Worm (Caenorhabditis elegans) whole organism, L4 larva: Measurements from ENCODE around the gene mrps-18A.

ENCODE experiments used
- Y5F2A.4 ChIP-seq: fragments of 200-800 bp; sonication (Bioruptor generic); optimal IDR thresholded peaks from 2 replicates; lab custom pipeline; 2018; ENCODE audit warnings: mild to moderate bottlenecking, missing genetic modification characterization, missing compliant biosample characterization
- ama-1 ChIP-seq: fragments of 150-350 bp; optimal IDR thresholded peaks from 2 replicates; lab custom pipeline; 2014; ENCODE audit warnings: inconsistent platforms, mixed read lengths
- ceh-28 ChIP-seq: fragments of 150-350 bp; optimal IDR thresholded peaks from 2 replicates; lab custom pipeline; 2014; ENCODE audit warnings: missing biosample characterization, missing genetic modification reagents, missing genetic modification characterization
- nhr-10 ChIP-seq: fragments of 150-350 bp; optimal IDR thresholded peaks from 2 replicates; lab custom pipeline; 2014; ENCODE audit warnings: missing biosample characterization, missing genetic modification characterization
- nhr-237 ChIP-seq: sonication (generic microtip); optimal IDR thresholded peaks from 2 replicates; lab custom pipeline; 2017; ENCODE audit warnings: missing biosample characterization, missing genetic modification characterization
- nhr-28 ChIP-seq: fragments of 150-350 bp; optimal IDR thresholded peaks from 2 replicates; lab custom pipeline; 2014; ENCODE audit warnings: missing biosample characterization, missing genetic modification characterization
- nhr-77 ChIP-seq: fragments of 150-350 bp; optimal IDR thresholded peaks from 2 replicates; lab custom pipeline; 2014; ENCODE audit warnings: missing biosample characterization, missing genetic modification characterization
- php-3 ChIP-seq: fragments of 200-800 bp; sonication (Bioruptor generic); IDR thresholded peaks from 2 replicates; pipeline ENCODE4 v1.3.6; 2022; ENCODE audit warnings: missing genetic modification reagents, missing genetic modification characterization, missing compliant biosample characterization
- snpc-4 ChIP-seq: fragments of 150-350 bp; optimal IDR thresholded peaks from 2 replicates; lab custom pipeline; 2014; ENCODE audit warnings: missing biosample characterization, missing genetic modification characterization
- spr-1 ChIP-seq: sonication (generic microtip); optimal IDR thresholded peaks from 2 replicates; lab custom pipeline; 2016; ENCODE audit warnings: mild to moderate bottlenecking, missing genetic modification characterization, missing compliant biosample characterization
- unc-62 ChIP-seq, 3 experiments: fragments of 150-350 bp in 1 of 3; sonication (generic microtip); optimal IDR thresholded peaks in 2 of 3; peaks in 1 of 3; 1 replicate in 1 of 3; 2 replicates in 2 of 3; lab custom pipeline; 2014 to 2017; ENCODE audit warnings: missing biosample characterization in 3 of 3, missing genetic modification characterization in 3 of 3, missing genetic modification reagents in 3 of 3, missing genotype in 1 of 3
- zfp-2 ChIP-seq: sonication (generic microtip); optimal IDR thresholded peaks from 2 replicates; lab custom pipeline; 2016; ENCODE audit warnings: mild to moderate bottlenecking, missing genetic modification characterization, missing compliant biosample characterization

ce11 chrIII:8300860-8301396, 30.8 kb downstream of the mrps-18A start:
- TF ChIP-seq Y5F2A.4 (GFP tag; lab: Kevin White, UChicago) (no peak), nhr-77 (no peak), spr-1 (tag; lab: Kevin White, UChicago) (no peak), nhr-10 (tag; lab: Kevin White, UChicago) (no peak), nhr-237 (tag; lab: Kevin White, UChicago) (no peak), nhr-28 (tag; lab: Kevin White, UChicago) (no peak), ama-1 (lab: Kevin White, UChicago) (no peak), unc-62 (GFP tag; optimal IDR thresholded peaks at IDR 0.05 in 1 of 2; lab: Kevin White, UChicago) (no peak), unc-62 (tag; optimal IDR thresholded peaks at IDR 0.05; lab: Kevin White, UChicago) (no peak), snpc-4 (tag; lab: Kevin White, UChicago) (no peak), zfp-2 (tag; lab: Kevin White, UChicago) (no peak), php-3 (GFP tag; lab: Robert Waterston, UW) (no peak), ceh-28 (no peak)
